Worm (Caenorhabditis elegans): ENCODE data around the gene gldi-11.

ce11 chrII:4993530-4994192 lies 48.1 kb upstream of the gldi-11 start, which contains the start of the genes eif-1 and vps-24:
- TF ChIP-seq pqm-1 (tag; optimal IDR thresholded peaks at IDR 0.05) (no peak), elt-2 (tag; optimal IDR thresholded peaks at IDR 0.05) (peak; percentile 38), elt-3 (tag; optimal IDR thresholded peaks at IDR 0.05) (no peak), ztf-4 (tag; optimal IDR thresholded peaks at IDR 0.05) (no peak), egl-27 (tag; optimal IDR thresholded peaks at IDR 0.05) (no peak), unc-62 (GFP tag; optimal IDR thresholded peaks at IDR 0.05) (no peak), nhr-12 (tag; optimal IDR thresholded peaks at IDR 0.05) (no peak), nhr-11 (tag; optimal IDR thresholded peaks at IDR 0.05) (no peak), R02D3.7 (tag; optimal IDR thresholded peaks at IDR 0.05) (no peak), aly-2 (tag; optimal IDR thresholded peaks at IDR 0.05) (no peak), lin-15B (tag; optimal IDR thresholded peaks at IDR 0.05) (peak; percentile 73), lin-39 (tag; optimal IDR thresholded peaks at IDR 0.05) (no peak), elt-1 (tag; optimal IDR thresholded peaks at IDR 0.05) (no peak)
